Worm (Caenorhabditis elegans): ENCODE data around the gene H05C05.1.
A peak's percentile ranks its signal among the peaks of the same experiment; 100 is the strongest.

Gene H05C05.1

DNA sequence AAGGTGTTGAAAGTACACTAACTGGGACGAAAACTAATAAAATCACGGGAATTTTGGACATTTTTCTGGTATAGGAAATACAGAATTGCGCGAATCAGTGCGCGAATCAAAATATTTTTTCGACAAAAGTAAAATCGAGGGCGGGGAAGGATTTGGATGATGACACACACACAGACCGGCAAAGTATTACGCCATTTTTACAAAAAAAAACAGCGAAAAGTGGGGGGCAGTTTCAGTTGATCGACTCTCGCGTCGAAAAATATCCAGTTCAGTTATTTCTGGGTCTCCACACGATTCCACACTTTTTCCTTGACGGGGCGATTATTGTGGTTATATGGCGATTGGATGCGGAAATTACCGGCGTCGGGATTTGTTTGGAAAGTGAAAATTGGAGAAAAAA is 817 bp upstream of the H05C05.1 start, which contains the start of gene H05C05.4:
H05C05.4 (minus strand) TSS at position 101 of the 400 bp plus-strand sequence.
- no peak for TF ChIP-seq madf-5 (GFP tag; IDR thresholded peaks at IDR 0.05)
- TF ChIP-seq nhr-28 (tag; optimal IDR thresholded peaks at IDR 0.05): no peak
- no peak for TF ChIP-seq ctbp-1 (GFP tag; IDR thresholded peaks at IDR 0.05)
- TF ChIP-seq pqm-1 (tag; optimal IDR thresholded peaks at IDR 0.05): no peak
- no peak for TF ChIP-seq daf-8 (GFP tag; IDR thresholded peaks at IDR 0.05)

DNA sequence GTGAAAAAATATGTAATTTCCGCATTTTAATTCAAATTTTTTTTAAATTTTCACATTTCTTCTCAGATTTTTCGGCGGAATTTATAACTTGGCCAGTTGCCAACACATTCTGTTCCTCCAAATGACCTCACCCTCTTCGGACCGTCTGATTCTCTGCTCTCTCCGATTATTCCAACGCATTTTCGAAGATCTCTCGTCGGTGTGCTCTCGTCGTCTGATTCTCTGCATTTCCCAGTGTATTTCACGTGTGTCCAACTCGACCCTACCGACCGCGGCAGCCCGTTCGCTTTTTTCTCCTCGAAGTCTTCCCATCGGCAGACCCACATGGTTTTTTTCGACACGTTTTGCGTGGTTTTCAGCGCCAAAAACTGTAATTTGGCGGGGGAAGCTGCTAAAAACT is 333 bp downstream of the H05C05.1 start:
- TF ChIP-seq daf-8 (GFP tag; IDR thresholded peaks at IDR 0.05): no peak
- no peak for TF ChIP-seq egl-43 (GFP tag; IDR thresholded peaks at IDR 0.05)
- no peak for TF ChIP-seq duxl-1 (tag; optimal IDR thresholded peaks at IDR 0.05; ENCODE audit: poor library complexity)
- no peak for TF ChIP-seq daf-12 (tag; optimal IDR thresholded peaks at IDR 0.05)
- peak; percentile 57 for TF ChIP-seq hlh-30 (tag; optimal IDR thresholded peaks at IDR 0.05; ENCODE audit: insufficient read depth)
- no peak for TF ChIP-seq nhr-48 (tag; optimal IDR thresholded peaks at IDR 0.05)
- TF ChIP-seq gei-8 (GFP tag; optimal IDR thresholded peaks at IDR 0.05): no peak
- no peak for TF ChIP-seq F26F4.8 (GFP tag; conservative IDR thresholded peaks at IDR 0.05)
- TF ChIP-seq tag-97 (GFP tag; IDR thresholded peaks at IDR 0.05): no peak
- TF ChIP-seq rbr-2 (tag; optimal IDR thresholded peaks at IDR 0.05): no peak
- no peak for TF ChIP-seq daf-16 (GFP tag; optimal IDR thresholded peaks at IDR 0.05)
- no peak for TF ChIP-seq daf-16 (tag; optimal IDR thresholded peaks at IDR 0.05)
- peak in 1 of 2 experiments; percentile 16 for TF ChIP-seq mdl-1 (tag; optimal IDR thresholded peaks at IDR 0.05)
- TF ChIP-seq lsy-2 (tag; optimal IDR thresholded peaks at IDR 0.05): peak in 1 of 2 experiments; percentile 36
- no peak for TF ChIP-seq F10B5.3 (tag; optimal IDR thresholded peaks at IDR 0.05)
- TF ChIP-seq skn-1 (tag; optimal IDR thresholded peaks at IDR 0.05): no peak
- no peak for TF ChIP-seq lir-3 (tag; optimal IDR thresholded peaks at IDR 0.05)
- TF ChIP-seq hmg-1.1 (GFP tag; IDR thresholded peaks at IDR 0.05): peak; percentile 55
- no peak for TF ChIP-seq arid-1 (GFP tag; conservative IDR thresholded peaks at IDR 0.05)
- no peak for TF ChIP-seq ztf-7 (tag; optimal IDR thresholded peaks at IDR 0.05)
- no peak for TF ChIP-seq ZK337.2 (GFP tag; IDR thresholded peaks at IDR 0.05)
- no peak for TF ChIP-seq ceh-28 (tag; optimal IDR thresholded peaks at IDR 0.05)
- TF ChIP-seq sdz-12 (GFP tag; optimal IDR thresholded peaks at IDR 0.05): no peak
- peak; percentile 71 for TF ChIP-seq mxl-3 (GFP tag; optimal IDR thresholded peaks at IDR 0.05)
- no peak for TF ChIP-seq snpc-4 (tag; optimal IDR thresholded peaks at IDR 0.05)
- no peak for TF ChIP-seq fkh-10 (GFP tag; optimal IDR thresholded peaks at IDR 0.05)
- TF ChIP-seq saeg-2 (GFP tag; IDR thresholded peaks at IDR 0.05): no peak
- no peak for TF ChIP-seq ces-1 (GFP tag; optimal IDR thresholded peaks at IDR 0.05)
- no peak for TF ChIP-seq dmd-8 (GFP tag; IDR thresholded peaks at IDR 0.05)
- no peak for TF ChIP-seq unc-39 (tag; optimal IDR thresholded peaks at IDR 0.05)
- no peak for TF ChIP-seq T26A8.4 (GFP tag; IDR thresholded peaks at IDR 0.05)
- TF ChIP-seq ama-1 (optimal IDR thresholded peaks at IDR 0.05): no peak
- peak; percentile 20 for TF ChIP-seq nhr-28 (tag; optimal IDR thresholded peaks at IDR 0.05)
- TF ChIP-seq dmd-6 (GFP tag; IDR thresholded peaks at IDR 0.05): no peak
- TF ChIP-seq mes-2 (tag; optimal IDR thresholded peaks at IDR 0.05; ENCODE audit: poor library complexity, severe bottlenecking): peak; percentile 47
- 0 out of 2 replicates have a peak, but pooled peaks have one; percentile 29 for TF ChIP-seq lin-1 (GFP tag; IDR thresholded peaks at IDR 0.05)
- TF ChIP-seq hlh-11 (tag; optimal IDR thresholded peaks at IDR 0.05): peak; percentile 55
- TF ChIP-seq set-16 (GFP tag; IDR thresholded peaks at IDR 0.05): peak; percentile 23; the same call in 1 of the 2 replicates
- TF ChIP-seq dpl-1 (GFP tag; optimal IDR thresholded peaks at IDR 0.05): no peak
- TF ChIP-seq zip-2 (tag; optimal IDR thresholded peaks at IDR 0.05): no peak
- no peak for TF ChIP-seq nhr-77 (tag; optimal IDR thresholded peaks at IDR 0.05)
- no peak for TF ChIP-seq spr-3 (GFP tag; optimal IDR thresholded peaks at IDR 0.05)
- no peak for TF ChIP-seq hif-1 (tag; optimal IDR thresholded peaks at IDR 0.05)
- TF ChIP-seq cey-2 (tag; optimal IDR thresholded peaks at IDR 0.05; ENCODE audit: borderline replicate concordance, insufficient read depth): no peak
- TF ChIP-seq nhr-10 (tag; optimal IDR thresholded peaks at IDR 0.05): no peak
- no peak for TF ChIP-seq madf-5 (GFP tag; IDR thresholded peaks at IDR 0.05)

Measured in whole organism, L4 larva.